Fruit fly (Drosophila melanogaster) whole organism, pupa: ENCODE results near the gene Mvl.

ENCODE experiments used
- CG12605 ChIP-seq: fragments of 200-800 bp; sonication (Bioruptor generic); IDR thresholded peaks from 2 replicates; pipeline ENCODE4 v1.3.6; 2022; ENCODE audit warnings: missing biosample characterization, missing genetic modification characterization
- CG32121 ChIP-seq: fragments of 200-800 bp; sonication (Bioruptor generic); IDR thresholded peaks from 2 replicates; pipeline ENCODE4 v1.3.6; 2022; ENCODE audit warnings: missing biosample characterization, missing genetic modification characterization
- CG34367 ChIP-seq: fragments of 200-800 bp; sonication (Bioruptor generic); optimal IDR thresholded peaks from 2 replicates; lab custom pipeline; 2018; ENCODE audit warnings: missing biosample characterization, mild to moderate bottlenecking, missing genetic modification characterization
- Pif1A ChIP-seq: fragments of 200-800 bp; sonication (Bioruptor generic); optimal IDR thresholded peaks from 3 replicates; lab custom pipeline; 2016; ENCODE audit warnings: missing biosample characterization, missing genetic modification characterization
- Pif1B ChIP-seq: fragments of 200-800 bp; sonication (Bioruptor generic); optimal IDR thresholded peaks from 3 replicates; lab custom pipeline; 2016; ENCODE audit warnings: missing biosample characterization, missing genetic modification characterization
- gl ChIP-seq: fragments of 200-800 bp; sonication (Bioruptor generic); optimal IDR thresholded peaks from 2 replicates; lab custom pipeline; 2018; ENCODE audit warnings: missing biosample characterization, mild to moderate bottlenecking, missing genetic modification characterization
- rn ChIP-seq: fragments of 200-800 bp; sonication (Bioruptor generic); IDR thresholded peaks from 2 replicates; pipeline ENCODE4 v1.3.6; 2022; ENCODE audit warnings: missing biosample characterization, missing genetic modification characterization

DNA sequence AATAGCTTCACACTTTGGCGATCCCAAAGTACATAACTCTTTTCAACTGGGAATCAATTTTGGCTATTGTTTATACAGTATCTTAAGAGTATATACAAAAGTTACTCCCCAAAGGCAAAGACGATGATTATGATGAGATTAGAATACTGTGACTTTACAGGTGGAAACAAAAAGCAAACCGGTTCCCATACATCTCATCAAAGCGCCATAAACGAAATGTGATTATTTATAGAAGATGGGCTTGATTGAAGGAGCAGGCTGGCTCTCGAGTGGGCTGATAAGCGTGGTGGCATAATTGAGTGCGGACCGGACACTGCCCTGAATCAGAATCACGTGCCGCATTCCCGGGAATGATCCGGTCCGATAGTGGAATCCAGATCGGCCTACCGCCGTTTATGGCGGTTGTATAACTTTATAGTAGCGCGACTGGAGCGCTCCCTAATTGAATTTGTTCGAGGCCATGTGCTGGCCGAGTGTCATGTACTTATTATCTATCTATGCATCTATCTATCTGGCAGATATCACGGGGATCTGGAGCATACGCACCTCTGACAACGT lies 11.4 kb upstream of the Mvl start:
- no peak for TF ChIP-seq CG34367
- TF ChIP-seq rn (GFP tag; lab: Robert Waterston, UW), result no peak
- TF ChIP-seq gl, result no peak
- TF ChIP-seq CG32121 (GFP tag; lab: Robert Waterston, UW), result no peak
- TF ChIP-seq Pif1B (GFP tag; lab: Kevin White, UChicago), result no peak
- no peak for TF ChIP-seq Pif1A (GFP tag; lab: Kevin White, UChicago)
- no peak for TF ChIP-seq CG12605 (GFP tag; lab: Robert Waterston, UW)
